Worm (Caenorhabditis elegans) whole organism, young adult: ENCODE data around the gene gln-6.

Source experiments
- C17E4.6 ChIP-seq: fragments of 200-800 bp; sonication (Bioruptor generic); IDR thresholded peaks from 2 replicates; pipeline ENCODE4 v1.3.6; 2022; ENCODE audit warnings: missing genetic modification reagents, missing genetic modification characterization, missing compliant biosample characterization
- D2030.7 ChIP-seq: fragments of 200-800 bp; sonication (Bioruptor generic); IDR thresholded peaks from 2 replicates; pipeline ENCODE4 v1.3.6; 2022; ENCODE audit warnings: missing genetic modification reagents, missing genetic modification characterization, missing compliant biosample characterization
- F10E7.11 ChIP-seq: sonication (generic microtip); optimal IDR thresholded peaks from 2 replicates; lab custom pipeline; 2017; ENCODE audit warnings: mild to moderate bottlenecking, missing genetic modification characterization, moderate library complexity, missing compliant biosample characterization
- F22D6.2 ChIP-seq: sonication (generic microtip); optimal IDR thresholded peaks from 2 replicates; lab custom pipeline; 2016; ENCODE audit warnings: mild to moderate bottlenecking, missing genetic modification characterization, missing compliant biosample characterization
- F37B4.10 ChIP-seq: fragments of 200-800 bp; sonication (Bioruptor generic); IDR thresholded peaks from 2 replicates; pipeline ENCODE4 v1.3.6; 2022; ENCODE audit warnings: missing genetic modification characterization, missing compliant biosample characterization
- F39B2.1 ChIP-seq: fragments of 200-800 bp; sonication (Bioruptor generic); IDR thresholded peaks from 2 replicates; pipeline ENCODE4 v1.3.6; 2022; ENCODE audit warnings: missing genetic modification reagents, missing genetic modification characterization, missing compliant biosample characterization
- F49E8.2 ChIP-seq: sonication (generic microtip); optimal IDR thresholded peaks from 3 replicates; lab custom pipeline; 2017; ENCODE audit warnings: missing genetic modification characterization, mild to moderate bottlenecking, missing compliant biosample characterization, antibody characterized with exemption, moderate library complexity; ENCODE audit not compliant: insufficient read depth
- T07F8.4 ChIP-seq: sonication (generic microtip); optimal IDR thresholded peaks from 2 replicates; lab custom pipeline; 2016; ENCODE audit warnings: mild to moderate bottlenecking, missing genetic modification characterization, moderate library complexity, missing compliant biosample characterization
- T26A5.8 ChIP-seq: sonication (generic microtip); optimal IDR thresholded peaks from 2 replicates; lab custom pipeline; 2016; ENCODE audit warnings: missing genetic modification characterization, missing compliant biosample characterization
- Y53F4B.3 ChIP-seq: fragments of 200-800 bp; sonication (Bioruptor generic); IDR thresholded peaks from 2 replicates; pipeline ENCODE4 v1.3.6; 2022; ENCODE audit warnings: missing genetic modification reagents, missing genetic modification characterization, missing compliant biosample characterization
- Y53G8AR.9 ChIP-seq: fragments of 200-800 bp; sonication (Bioruptor generic); conservative IDR thresholded peaks from 2 replicates; pipeline ENCODE4 v1.3.6; 2022; ENCODE audit warnings: missing genetic modification reagents, missing genetic modification characterization, missing compliant biosample characterization
- akir-1 ChIP-seq: fragments of 200-800 bp; sonication (Bioruptor generic); optimal IDR thresholded peaks from 2 replicates; lab custom pipeline; 2018; ENCODE audit warnings: mild to moderate bottlenecking, missing genetic modification characterization, moderate library complexity, missing compliant biosample characterization
- aptf-2 ChIP-seq: fragments of 200-800 bp; sonication (Bioruptor generic); conservative IDR thresholded peaks from 2 replicates; pipeline ENCODE4 v1.3.6; 2022; ENCODE audit warnings: missing genetic modification reagents, missing genetic modification characterization, missing compliant biosample characterization
- athp-1 ChIP-seq: sonication (generic microtip); optimal IDR thresholded peaks from 2 replicates; lab custom pipeline; 2017; ENCODE audit warnings: mild to moderate bottlenecking, missing genetic modification characterization, missing compliant biosample characterization
- attf-3 ChIP-seq: fragments of 200-800 bp; sonication (Bioruptor generic); conservative IDR thresholded peaks from 2 replicates; pipeline ENCODE4 v1.3.6; 2022; ENCODE audit warnings: missing genetic modification reagents, missing genetic modification characterization, missing compliant biosample characterization
- attf-5 ChIP-seq: fragments of 200-800 bp; sonication (Bioruptor generic); optimal IDR thresholded peaks from 2 replicates; lab custom pipeline; 2018; ENCODE audit warnings: mild to moderate bottlenecking, missing genetic modification characterization, missing compliant biosample characterization
- attf-6 ChIP-seq: fragments of 200-800 bp; sonication (Bioruptor generic); IDR thresholded peaks from 2 replicates; pipeline ENCODE4 v1.3.6; 2022; ENCODE audit warnings: missing genetic modification reagents, missing genetic modification characterization, missing compliant biosample characterization
- bed-2 ChIP-seq: fragments of 200-800 bp; sonication (Bioruptor generic); IDR thresholded peaks from 2 replicates; pipeline ENCODE4 v1.3.6; 2022; ENCODE audit warnings: missing genetic modification reagents, missing genetic modification characterization, missing compliant biosample characterization
- ceh-100 ChIP-seq: fragments of 200-800 bp; sonication (Bioruptor generic); IDR thresholded peaks from 2 replicates; pipeline ENCODE4 v1.3.6; 2022; ENCODE audit warnings: missing genetic modification reagents, missing genetic modification characterization, missing compliant biosample characterization
- ceh-40 ChIP-seq: fragments of 200-800 bp; sonication (Bioruptor generic); IDR thresholded peaks from 2 replicates; pipeline ENCODE4 v1.3.6; 2022; ENCODE audit warnings: missing genetic modification characterization, missing compliant biosample characterization
- ceh-79 ChIP-seq: sonication (generic microtip); optimal IDR thresholded peaks from 2 replicates; lab custom pipeline; 2017; ENCODE audit warnings: mild to moderate bottlenecking, missing genetic modification characterization, missing compliant biosample characterization
- chd-7 ChIP-seq: sonication (generic microtip); optimal IDR thresholded peaks from 2 replicates; lab custom pipeline; 2016; ENCODE audit warnings: mild to moderate bottlenecking, missing genetic modification characterization, moderate library complexity, missing compliant biosample characterization
- die-1 ChIP-seq: sonication (generic microtip); optimal IDR thresholded peaks from 2 replicates; lab custom pipeline; 2016; ENCODE audit warnings: missing genotype, mild to moderate bottlenecking, missing genetic modification characterization, missing compliant biosample characterization
- dox-1 ChIP-seq: fragments of 200-800 bp; sonication (Bioruptor generic); IDR thresholded peaks from 2 replicates; pipeline ENCODE4 v1.3.6; 2022; ENCODE audit warnings: missing genetic modification reagents, missing genetic modification characterization, missing compliant biosample characterization
- egrh-3 ChIP-seq: fragments of 200-800 bp; sonication (Bioruptor generic); IDR thresholded peaks from 2 replicates; pipeline ENCODE4 v1.3.6; 2022; ENCODE audit warnings: missing genetic modification reagents, missing genetic modification characterization, missing compliant biosample characterization
- ets-4 ChIP-seq: fragments of 200-800 bp; sonication (Bioruptor generic); optimal IDR thresholded peaks from 2 replicates; lab custom pipeline; 2018; ENCODE audit warnings: mild to moderate bottlenecking, missing genetic modification characterization, missing compliant biosample characterization
- fkh-3 ChIP-seq: sonication (generic microtip); optimal IDR thresholded peaks from 2 replicates; lab custom pipeline; 2016; ENCODE audit warnings: mild to moderate bottlenecking, missing genetic modification characterization, missing compliant biosample characterization
- gei-17 ChIP-seq: fragments of 200-800 bp; sonication (Bioruptor generic); optimal IDR thresholded peaks from 2 replicates; lab custom pipeline; 2018; ENCODE audit warnings: mild to moderate bottlenecking, missing genetic modification characterization, missing compliant biosample characterization
- hmg-20 ChIP-seq: fragments of 200-800 bp; sonication (Bioruptor generic); IDR thresholded peaks from 2 replicates; pipeline ENCODE4 v1.3.6; 2022; ENCODE audit warnings: missing genetic modification reagents, missing genetic modification characterization, missing compliant biosample characterization
- hrde-1 ChIP-seq: sonication (generic microtip); optimal IDR thresholded peaks from 2 replicates; lab custom pipeline; 2016; ENCODE audit warnings: missing genetic modification characterization, mild to moderate bottlenecking, missing compliant biosample characterization, moderate library complexity, missing genotype, missing genetic modification reagents, borderline replicate concordance
- let-607 ChIP-seq, 2 experiments: fragments of 200-800 bp in 1 of 2; sonication (Bioruptor generic) in 1 of 2; sonication (generic microtip) in 1 of 2; optimal IDR thresholded peaks; 2 replicates each; lab custom pipeline; 2016 to 2018; ENCODE audit warnings: mild to moderate bottlenecking in 2 of 2, missing compliant biosample characterization in 2 of 2, missing genetic modification characterization in 2 of 2, moderate library complexity in 2 of 2, missing genotype in 1 of 2
- lin-26 ChIP-seq: fragments of 200-800 bp; sonication (Bioruptor generic); IDR thresholded peaks from 2 replicates; pipeline ENCODE4 v1.3.6; 2022; ENCODE audit warnings: missing genetic modification reagents, missing genetic modification characterization, missing compliant biosample characterization
- lir-1 ChIP-seq: fragments of 200-800 bp; sonication (Bioruptor generic); conservative IDR thresholded peaks from 2 replicates; pipeline ENCODE4 v1.3.6; 2022; ENCODE audit warnings: missing genetic modification reagents, missing genetic modification characterization, missing compliant biosample characterization
- lsl-1 ChIP-seq: fragments of 200-800 bp; sonication (Bioruptor generic); optimal IDR thresholded peaks from 2 replicates; lab custom pipeline; 2018; ENCODE audit warnings: mild to moderate bottlenecking, missing genetic modification characterization, moderate library complexity, missing compliant biosample characterization
- madf-6 ChIP-seq: fragments of 200-800 bp; sonication (Bioruptor generic); IDR thresholded peaks from 2 replicates; pipeline ENCODE4 v1.3.6; 2022; ENCODE audit warnings: missing genetic modification reagents, missing genetic modification characterization, missing compliant biosample characterization
- mxl-1 ChIP-seq: sonication (generic microtip); optimal IDR thresholded peaks from 2 replicates; lab custom pipeline; 2016; ENCODE audit warnings: missing genetic modification characterization, missing compliant biosample characterization
- nhr-120 ChIP-seq: fragments of 200-800 bp; sonication (Bioruptor generic); IDR thresholded peaks from 2 replicates; pipeline ENCODE4 v1.3.6; 2022; ENCODE audit warnings: missing genetic modification characterization, missing compliant biosample characterization
- nhr-80 ChIP-seq: sonication (generic microtip); optimal IDR thresholded peaks from 2 replicates; lab custom pipeline; 2016; ENCODE audit warnings: missing genetic modification characterization, missing compliant biosample characterization
- rcor-1 ChIP-seq: fragments of 200-800 bp; sonication (Bioruptor generic); IDR thresholded peaks from 2 replicates; pipeline ENCODE4 v1.3.6; 2022; ENCODE audit warnings: missing genetic modification reagents, missing genetic modification characterization, missing compliant biosample characterization
- sdz-38 ChIP-seq: sonication (generic microtip); optimal IDR thresholded peaks from 2 replicates; lab custom pipeline; 2016; ENCODE audit warnings: missing genotype, missing genetic modification characterization, missing compliant biosample characterization
- sea-2 ChIP-seq: fragments of 200-800 bp; sonication (Bioruptor generic); IDR thresholded peaks from 2 replicates; pipeline ENCODE4 v1.3.6; 2022; ENCODE audit warnings: missing genetic modification characterization, missing compliant biosample characterization
- snpc-1.3 ChIP-seq: sonication (generic microtip); optimal IDR thresholded peaks from 2 replicates; lab custom pipeline; 2017; ENCODE audit warnings: missing genetic modification characterization, mild to moderate bottlenecking, missing compliant biosample characterization, antibody characterized with exemption, moderate library complexity, missing genotype, missing genetic modification reagents; ENCODE audit not compliant: insufficient read depth
- snpc-3.4 ChIP-seq: sonication (generic microtip); optimal IDR thresholded peaks from 2 replicates; lab custom pipeline; 2017; ENCODE audit warnings: missing genetic modification characterization, mild to moderate bottlenecking, missing compliant biosample characterization, antibody characterized with exemption, moderate library complexity, missing genotype, missing genetic modification reagents
- snpc-4 ChIP-seq, 5 experiments: fragments of 150-350 bp in 1 of 5; sonication (generic microtip) in 4 of 5; optimal IDR thresholded peaks; 2 replicates each; lab custom pipeline; 2014 to 2018; ENCODE audit warnings: missing genetic modification characterization in 5 of 5, missing biosample characterization in 3 of 5, antibody characterized with exemption in 2 of 5, mild to moderate bottlenecking in 2 of 5, missing compliant biosample characterization in 2 of 5, missing genotype in 2 of 5, moderate library complexity in 2 of 5, missing genetic modification reagents in 1 of 5
- unc-130 ChIP-seq: sonication (generic microtip); optimal IDR thresholded peaks from 2 replicates; lab custom pipeline; 2016; ENCODE audit warnings: missing genetic modification reagents, missing genetic modification characterization, missing compliant biosample characterization
- unc-62 ChIP-seq: fragments of 150-350 bp; optimal IDR thresholded peaks from 2 replicates; lab custom pipeline; 2014; ENCODE audit warnings: missing biosample characterization, missing genetic modification reagents, missing genetic modification characterization
- xnd-1 ChIP-seq: sonication (generic microtip); optimal IDR thresholded peaks from 2 replicates; lab custom pipeline; 2016; ENCODE audit warnings: missing genotype, missing genetic modification reagents, missing genetic modification characterization, missing compliant biosample characterization
- ztf-18 ChIP-seq: sonication (generic microtip); optimal IDR thresholded peaks from 2 replicates; lab custom pipeline; 2016; ENCODE audit warnings: missing genotype, mild to moderate bottlenecking, missing genetic modification characterization, missing compliant biosample characterization

gln-6 gene

ce11 chrIV:9778016-9778415 is 37.3 kb upstream of the gln-6 start, which contains the start of gene T13F2.6 (continued):
- no peak for TF ChIP-seq F22D6.2 (tag; lab: Kevin White, UChicago)
- no peak for TF ChIP-seq T07F8.4 (tag; lab: Kevin White, UChicago)
- peak; percentile 80 for TF ChIP-seq snpc-3.4 (tag; lab: Kevin White, UChicago)
- peak; percentile 15; the same call in 1 of the 2 replicates for TF ChIP-seq C17E4.6 (GFP tag; lab: Robert Waterston, UW)
- TF ChIP-seq F37B4.10 (GFP tag; lab: Robert Waterston, UW), result no peak
- TF ChIP-seq bed-2 (GFP tag; lab: Robert Waterston, UW), result no peak
- TF ChIP-seq ets-4, result no peak
- TF ChIP-seq F10E7.11 (tag; lab: Kevin White, UChicago), result no peak
- no peak for TF ChIP-seq egrh-3 (GFP tag; lab: Robert Waterston, UW)
- peak; percentile 100 for TF ChIP-seq lsl-1 (GFP tag; lab: Kevin White, UChicago)
- no peak for TF ChIP-seq Y53G8AR.9 (GFP tag; lab: Robert Waterston, UW)
- TF ChIP-seq hrde-1 (tag; lab: Kevin White, UChicago), result peak; percentile 26
- TF ChIP-seq attf-6 (GFP tag; lab: Robert Waterston, UW), result peak; percentile 77
- TF ChIP-seq unc-130 (GFP tag; lab: Kevin White, UChicago), result peak; percentile 73
- TF ChIP-seq ztf-18 (tag; lab: Kevin White, UChicago), result no peak
- TF ChIP-seq unc-62 (GFP tag; lab: Kevin White, UChicago), result no peak
- TF ChIP-seq madf-6, result peak; percentile 97
- TF ChIP-seq mxl-1 (tag; lab: Kevin White, UChicago), result no peak
- TF ChIP-seq F39B2.1, result no peak
- no peak for TF ChIP-seq hmg-20 (GFP tag; lab: Robert Waterston, UW)
- TF ChIP-seq snpc-1.3 (tag; lab: Kevin White, UChicago), result peak; percentile 91
- peak; percentile 56 for TF ChIP-seq ceh-100 (GFP tag; lab: Robert Waterston, UW)
- no peak for TF ChIP-seq sea-2 (GFP tag; lab: Robert Waterston, UW)
- peak; percentile 88 for TF ChIP-seq rcor-1
- no peak for TF ChIP-seq lin-26 (GFP tag; lab: Robert Waterston, UW)
- no peak for TF ChIP-seq ceh-79 (tag; lab: Kevin White, UChicago)
- TF ChIP-seq die-1 (tag; lab: Kevin White, UChicago), result no peak
- TF ChIP-seq xnd-1, result peak; percentile 76
- peak; percentile 92 for TF ChIP-seq F49E8.2 (tag; lab: Kevin White, UChicago)
- peak; percentile 82 for TF ChIP-seq Y53F4B.3 (GFP tag; lab: Robert Waterston, UW)
- no peak for TF ChIP-seq akir-1 (GFP tag; lab: Kevin White, UChicago)
- TF ChIP-seq chd-7 (tag; lab: Kevin White, UChicago), result no peak
- TF ChIP-seq nhr-80, result no peak
- TF ChIP-seq attf-5 (GFP tag; lab: Kevin White, UChicago), result no peak
- TF ChIP-seq gei-17 (GFP tag; lab: Kevin White, UChicago), result no peak
- no peak for TF ChIP-seq aptf-2 (GFP tag; lab: Robert Waterston, UW)
- TF ChIP-seq nhr-120, result no peak
- no peak for TF ChIP-seq sdz-38 (tag; lab: Kevin White, UChicago)
- TF ChIP-seq fkh-3 (tag; lab: Kevin White, UChicago), result no peak
- no peak for TF ChIP-seq let-607 (tag; optimal IDR thresholded peaks at IDR 0.05; lab: Kevin White, UChicago)
- peak; percentile 74 for TF ChIP-seq snpc-4 (GFP tag; optimal IDR thresholded peaks at IDR 0.05; lab: Kevin White, UChicago)
- TF ChIP-seq snpc-4 (tag; optimal IDR thresholded peaks at IDR 0.05; lab: Kevin White, UChicago), result peak; percentile 9 to 83 (median 62)
- peak; percentile 65 for TF ChIP-seq attf-3
- no peak; the same call in 1 of the 2 replicates for TF ChIP-seq dox-1 (GFP tag; lab: Robert Waterston, UW)
- TF ChIP-seq T26A5.8 (tag; lab: Kevin White, UChicago), result no peak
- TF ChIP-seq ceh-40 (GFP tag; lab: Robert Waterston, UW), result no peak
- TF ChIP-seq D2030.7 (GFP tag; lab: Robert Waterston, UW), result peak; percentile 94
- TF ChIP-seq lir-1 (GFP tag; lab: Robert Waterston, UW), result no peak; the same call in 1 of the 2 replicates
- TF ChIP-seq athp-1 (tag; lab: Kevin White, UChicago), result peak; percentile 65
